Fruit fly (Drosophila melanogaster) whole organism, embryonic: ENCODE results near the gene CG8159.

Experiments used
- Dbx ChIP-seq: fragments of 200-800 bp; sonication (Bioruptor generic); IDR thresholded peaks from 3 replicates; pipeline ENCODE4 v1.3.6; 2022; ENCODE audit warnings: missing biosample characterization, missing genetic modification characterization
- E2f1 ChIP-seq: fragments of 200-800 bp; sonication (Bioruptor generic); IDR thresholded peaks from 2 replicates; pipeline ENCODE4 v1.3.6; 2022; ENCODE audit warnings: missing biosample characterization, missing genetic modification characterization
- Gsc ChIP-seq: fragments of 200-800 bp; sonication (Bioruptor generic); IDR thresholded peaks from 2 replicates; pipeline ENCODE4 v1.3.6; 2022; ENCODE audit warnings: missing biosample characterization, missing genetic modification characterization

DNA sequence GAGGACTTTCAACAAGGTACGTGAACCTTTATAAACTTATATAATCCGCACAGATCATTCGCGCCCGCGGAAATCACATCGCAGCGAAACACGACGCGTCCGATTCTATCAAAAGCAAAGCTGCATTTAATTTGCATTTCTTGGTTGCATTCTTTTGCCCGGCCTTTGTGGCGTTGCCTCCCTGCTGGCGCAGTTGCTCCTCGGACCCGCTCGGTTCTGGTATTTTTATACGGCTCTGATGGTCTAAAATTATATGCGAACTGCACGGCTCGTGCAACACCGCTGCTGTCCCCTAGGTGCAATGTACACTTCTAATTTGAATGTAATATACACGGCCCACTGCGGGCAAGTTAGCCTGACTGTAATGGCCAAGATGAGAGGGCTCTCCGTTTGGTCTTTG lies 8.3 kb upstream of the CG8159 start, which contains the start of gene Cks85A:
- TF ChIP-seq Gsc (no peak), E2f1 (no peak), Dbx (GFP tag; lab: Robert Waterston, UW) (no peak)
